Worm (Caenorhabditis elegans): ENCODE data around the gene Y57G11C.20.
"Not testable (repeated sequence)": the region's sequence is repeated elsewhere in the genome, so short reads cannot be mapped to it uniquely, and the experiment has no call there.

Y57G11C.20 gene

DNA sequence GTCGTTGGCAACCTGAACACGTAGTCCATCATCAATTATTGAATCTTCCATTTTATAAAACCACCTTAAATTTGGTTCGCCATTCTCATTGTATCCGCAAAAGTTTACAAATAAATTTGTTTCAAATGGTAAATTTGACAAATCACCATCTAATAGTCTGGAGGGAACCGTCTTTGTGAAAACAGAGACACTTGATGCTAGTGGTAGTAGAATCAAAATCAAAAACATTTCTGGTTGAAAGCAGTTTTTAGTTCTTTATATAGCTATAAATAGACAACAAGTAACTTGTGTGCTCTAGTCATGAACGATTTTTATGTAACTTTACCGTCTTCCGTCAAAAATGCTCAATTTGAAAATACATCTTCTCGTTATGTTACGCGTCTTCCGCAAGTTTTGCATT lies at the start of gene Y57G11C.20:
TSS of gene Y57G11C.20 (plus strand) at position 301 of the 400 bp plus-strand sequence.
- TF ChIP-seq peb-1, nhr-11, nhr-77 (tag; optimal IDR thresholded peaks at IDR 0.05): not testable (repeated sequence)

DNA sequence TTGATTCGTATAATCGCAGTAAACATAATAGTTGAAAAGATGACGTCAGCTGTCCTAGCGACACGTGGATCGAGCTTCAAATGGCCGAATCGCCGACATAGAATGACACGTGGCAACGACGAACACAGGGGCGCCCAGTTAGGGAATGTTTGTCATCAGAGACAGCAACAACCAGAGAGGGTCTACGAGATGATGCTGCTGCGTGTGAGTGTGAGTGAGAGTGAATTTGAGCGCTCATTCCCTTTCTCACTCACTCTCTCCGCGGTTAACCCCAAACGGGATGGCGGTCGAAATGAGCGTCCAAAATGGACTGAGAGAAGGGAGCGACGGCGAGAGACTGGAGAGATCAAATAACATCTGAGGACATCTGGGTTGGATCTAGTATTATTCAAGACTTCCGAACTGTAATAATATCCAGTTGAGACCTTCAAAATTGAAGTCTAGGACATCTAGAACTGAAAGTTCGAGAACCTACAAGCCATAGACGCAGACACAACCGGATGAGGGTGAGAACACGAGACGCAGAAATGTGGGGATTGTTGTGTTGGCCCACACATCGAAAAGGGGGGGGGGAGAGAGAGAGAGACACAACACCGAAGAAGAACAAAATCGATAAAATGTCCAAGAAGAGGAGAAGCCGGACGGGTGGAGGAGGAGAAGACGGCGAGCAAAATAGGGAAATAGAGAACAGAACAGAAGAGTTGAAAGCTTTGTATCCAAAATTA lies 49.1 kb upstream of the Y57G11C.20 start:
- TF ChIP-seq nhr-25 (tag; optimal IDR thresholded peaks at IDR 0.05) (peak; percentile 65), peb-1 (tag; optimal IDR thresholded peaks at IDR 0.05) (no peak), crh-2 (tag; optimal IDR thresholded peaks at IDR 0.05) (peak; percentile 97), mdl-1 (tag; optimal IDR thresholded peaks at IDR 0.05) (peak; percentile 16 to 22), blmp-1 (tag; optimal IDR thresholded peaks at IDR 0.05; ENCODE audit: insufficient read depth) (peak; percentile 96), unc-55 (GFP tag; optimal IDR thresholded peaks at IDR 0.05) (peak; percentile 68), sem-4 (tag; optimal IDR thresholded peaks at IDR 0.05) (peak; percentile 38), lin-13 (GFP tag; optimal IDR thresholded peaks at IDR 0.05) (peak; percentile 71), nhr-77 (tag; optimal IDR thresholded peaks at IDR 0.05) (no peak), zag-1 (tag; optimal IDR thresholded peaks at IDR 0.05) (no peak), nhr-21 (tag; optimal IDR thresholded peaks at IDR 0.05) (peak; percentile 10), snpc-4 (tag; optimal IDR thresholded peaks at IDR 0.05) (peak; percentile 53), sma-9 (GFP tag; optimal IDR thresholded peaks at IDR 0.05) (peak; percentile 38), sma-9 (tag; optimal IDR thresholded peaks at IDR 0.05) (no peak), fos-1 (tag; optimal IDR thresholded peaks at IDR 0.05) (peak; percentile 50), nhr-129 (tag; optimal IDR thresholded peaks at IDR 0.05) (peak; percentile 89), mab-5 (tag; optimal IDR thresholded peaks at IDR 0.05) (no peak), C34F6.9 (tag; optimal IDR thresholded peaks at IDR 0.05) (peak; percentile 71), sma-3 (GFP tag; optimal IDR thresholded peaks at IDR 0.05) (peak; percentile 30), unc-39 (tag; optimal IDR thresholded peaks at IDR 0.05) (no peak), F13H6.1 (tag; optimal IDR thresholded peaks at IDR 0.05) (peak; percentile 61), lsy-2 (tag; optimal IDR thresholded peaks at IDR 0.05) (peak; percentile 4 to 47), egl-27 (tag; optimal IDR thresholded peaks at IDR 0.05) (no peak), ceh-16 (tag; optimal IDR thresholded peaks at IDR 0.05) (peak; percentile 54), ztf-4 (tag; optimal IDR thresholded peaks at IDR 0.05) (peak; percentile 46)

DNA sequence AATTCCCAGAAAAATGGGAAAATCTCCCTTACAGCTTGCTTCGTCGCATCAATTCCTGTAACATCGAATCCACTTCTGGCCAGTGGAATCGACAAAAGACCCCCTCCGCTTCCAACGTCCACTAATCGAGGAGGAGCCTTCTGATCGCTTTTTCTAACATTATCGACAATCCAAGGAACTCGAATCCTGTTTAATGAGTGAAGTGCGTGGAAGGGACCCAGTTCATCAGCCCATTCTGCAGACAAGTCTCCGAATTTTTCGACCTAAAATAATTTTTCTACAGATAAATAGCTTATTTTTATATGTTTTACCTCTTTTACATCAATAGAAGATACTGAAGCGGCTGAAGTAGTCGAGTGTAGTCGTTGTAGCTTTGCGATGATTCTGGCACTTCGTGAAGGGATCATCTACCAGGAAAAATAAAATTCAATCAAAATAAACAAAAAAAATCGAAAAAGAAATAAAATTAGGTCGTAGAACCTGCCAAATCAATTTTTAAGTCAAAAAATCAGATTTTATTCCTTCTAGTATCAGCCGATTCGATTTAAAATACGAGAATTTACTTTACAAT lies 47.2 kb upstream of the Y57G11C.20 start, which contains the start of gene coq-3:
TSS of gene coq-3 (minus strand) at position 407 of the 571 bp plus-strand sequence.
- TF ChIP-seq lsy-2 (tag; optimal IDR thresholded peaks at IDR 0.05) (no peak), blmp-1 (tag; optimal IDR thresholded peaks at IDR 0.05; ENCODE audit: insufficient read depth) (no peak), mdl-1 (tag; optimal IDR thresholded peaks at IDR 0.05) (no peak), ztf-1 (GFP tag; conservative IDR thresholded peaks at IDR 0.05) (no peak)

DNA sequence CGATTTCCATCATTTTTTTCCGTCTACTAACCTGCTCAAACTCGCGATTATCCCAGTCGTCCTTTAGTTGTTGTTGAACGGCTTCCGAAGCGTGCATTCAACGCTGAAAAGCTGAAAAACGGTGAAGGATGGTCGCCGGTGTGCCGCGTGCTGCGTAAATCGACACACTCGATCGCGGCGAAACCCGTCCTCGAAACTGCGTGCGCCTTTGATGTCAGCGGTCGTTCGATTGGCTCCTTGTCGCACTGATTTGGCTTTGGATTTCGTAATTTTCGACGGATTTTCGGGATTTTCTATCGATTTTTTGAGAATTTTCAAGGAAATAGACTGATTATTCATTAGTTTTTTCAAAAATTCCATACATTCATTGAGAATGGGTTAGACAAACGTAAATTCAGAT lies 45.8 kb upstream of the Y57G11C.20 start, which contains the start of the genes Y57G11C.1147 and nuo-3:
TSS of gene Y57G11C.1147 (minus strand) at position 161 of the 400 bp plus-strand sequence.
TSS of gene nuo-3 (minus strand) at position 191 of the 400 bp plus-strand sequence.
- TF ChIP-seq C34F6.9 (tag; optimal IDR thresholded peaks at IDR 0.05) (peak; percentile 22), ceh-82 (tag; optimal IDR thresholded peaks at IDR 0.05) (no peak), ceh-16 (tag; optimal IDR thresholded peaks at IDR 0.05) (no peak), ZK546.5 (tag; optimal IDR thresholded peaks at IDR 0.05) (no peak), nhr-21 (tag; optimal IDR thresholded peaks at IDR 0.05) (no peak), lin-39 (tag; optimal IDR thresholded peaks at IDR 0.05) (no peak), sem-4 (tag; optimal IDR thresholded peaks at IDR 0.05) (no peak), elt-3 (tag; optimal IDR thresholded peaks at IDR 0.05) (no peak), unc-39 (tag; optimal IDR thresholded peaks at IDR 0.05) (no peak), lsy-2 (tag; optimal IDR thresholded peaks at IDR 0.05) (no peak), unc-55 (GFP tag; optimal IDR thresholded peaks at IDR 0.05) (peak; percentile 55), aly-2 (tag; optimal IDR thresholded peaks at IDR 0.05) (no peak), elt-1 (tag; optimal IDR thresholded peaks at IDR 0.05) (no peak), R02D3.7 (tag; optimal IDR thresholded peaks at IDR 0.05) (peak; percentile 10), ztf-11 (tag; optimal IDR thresholded peaks at IDR 0.05) (no peak), ama-1 (optimal IDR thresholded peaks at IDR 0.05) (no peak), nhr-10 (tag; optimal IDR thresholded peaks at IDR 0.05) (no peak), fos-1 (tag; optimal IDR thresholded peaks at IDR 0.05) (no peak), nhr-12 (tag; optimal IDR thresholded peaks at IDR 0.05) (no peak), mab-5 (tag; optimal IDR thresholded peaks at IDR 0.05) (no peak), nhr-129 (tag; optimal IDR thresholded peaks at IDR 0.05) (peak; percentile 22), egl-27 (tag; optimal IDR thresholded peaks at IDR 0.05) (no peak), ztf-1 (GFP tag; conservative IDR thresholded peaks at IDR 0.05) (no peak), mdl-1 (tag; optimal IDR thresholded peaks at IDR 0.05) (no peak), nhr-23 (tag; optimal IDR thresholded peaks at IDR 0.05) (no peak), lin-11 (tag; optimal IDR thresholded peaks at IDR 0.05) (peak; percentile 3)

All from whole organism, L2 larva.